Fruit fly (Drosophila melanogaster): ENCODE data around the gene CG15005.

Gene CG15005

DNA sequence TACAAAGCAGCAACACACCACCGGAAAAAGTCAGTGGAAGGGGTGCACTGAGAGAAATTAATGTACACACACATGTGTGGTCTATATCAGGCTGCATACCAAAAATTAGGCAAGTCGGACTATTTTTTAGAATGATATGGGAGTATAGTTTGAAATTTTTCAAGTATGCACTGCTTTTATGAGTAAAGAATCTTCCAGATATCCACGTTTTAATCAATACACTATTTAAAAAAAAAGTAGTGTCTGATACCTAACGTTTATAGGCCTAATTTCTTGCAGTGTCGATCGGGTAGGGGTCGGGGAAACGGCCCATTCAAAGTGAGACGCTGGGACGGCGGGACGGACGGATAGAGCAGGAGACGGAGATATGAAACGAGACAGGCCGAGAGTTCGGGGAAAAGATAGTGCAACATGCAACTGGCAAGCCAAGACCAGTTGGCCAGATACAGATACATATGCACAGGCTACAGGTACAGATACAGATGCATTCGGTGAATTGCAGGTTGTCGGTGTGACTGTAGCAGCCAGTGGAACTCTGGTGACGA is 26.3 kb upstream of the CG15005 start (continued):
- TF ChIP-seq sim (GFP tag; IDR thresholded peaks at IDR 0.05) (peak; percentile 86), Sry-δ (GFP tag; optimal IDR thresholded peaks at IDR 0.05) (peak; percentile 57), ranshi (GFP tag; IDR thresholded peaks at IDR 0.05) (peak; percentile 82), pan (optimal IDR thresholded peaks at IDR 0.05) (no peak), pan (GFP tag; optimal IDR thresholded peaks at IDR 0.05 in 1 of 2, IDR thresholded peaks at IDR 0.05 in 1 of 2) (peak in 1 of 2 experiments; percentile 82), nmo (GFP tag; optimal IDR thresholded peaks at IDR 0.05) (peak; percentile 97), CG3281 (GFP tag; optimal IDR thresholded peaks at IDR 0.05) (peak; percentile 58), Sry-β (GFP tag; optimal IDR thresholded peaks at IDR 0.05) (peak; percentile 62), hth (optimal IDR thresholded peaks at IDR 0.05) (no peak), Gug (GFP tag; IDR thresholded peaks at IDR 0.05) (peak; percentile 81), CG10959 (GFP tag; IDR thresholded peaks at IDR 0.05) (peak; percentile 95)

DNA sequence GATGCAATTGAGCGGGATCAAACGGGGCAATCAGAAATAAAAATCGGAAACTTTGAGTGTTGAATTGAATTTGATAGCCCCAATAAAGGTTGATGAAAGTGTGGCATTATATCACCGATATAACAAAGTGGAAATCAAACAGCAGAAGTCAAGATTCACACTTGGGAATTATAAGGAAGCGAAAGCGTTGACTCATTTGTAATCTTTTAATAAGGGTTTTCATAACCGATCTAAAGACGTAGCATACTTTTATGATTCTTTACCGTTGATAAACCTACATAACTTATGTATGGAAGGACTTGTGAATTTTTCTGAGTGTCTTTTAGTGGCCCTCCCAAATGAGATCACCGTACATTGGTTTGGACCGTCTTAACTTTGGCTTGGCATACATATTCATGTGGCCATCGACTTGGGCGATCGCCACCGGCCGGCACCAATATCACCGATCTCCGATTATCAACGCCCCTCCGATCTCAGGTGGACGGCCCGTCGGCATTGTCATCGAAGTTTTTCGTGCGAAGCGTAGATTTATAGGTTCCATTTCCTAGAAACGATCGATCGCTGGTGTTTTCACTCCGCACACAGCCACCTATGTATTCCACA is 25.3 kb upstream of the CG15005 start:
- TF ChIP-seq wek (GFP tag; optimal IDR thresholded peaks at IDR 0.05), result no peak
- peak; percentile 4 for TF ChIP-seq CG18262 (tag; optimal IDR thresholded peaks at IDR 0.05)
- no peak for TF ChIP-seq hkb (optimal IDR thresholded peaks at IDR 0.05)
- TF ChIP-seq hkb (GFP tag; IDR thresholded peaks at IDR 0.05), result no peak
- peak; percentile 64 for TF ChIP-seq onecut (GFP tag; IDR thresholded peaks at IDR 0.05)
- no peak for TF ChIP-seq CG12744 (GFP tag; optimal IDR thresholded peaks at IDR 0.05)
- TF ChIP-seq lmd (GFP tag; IDR thresholded peaks at IDR 0.05), result no peak
- no peak for TF ChIP-seq Ets97D (GFP tag; optimal IDR thresholded peaks at IDR 0.05)
- no peak for TF ChIP-seq CG10462 (GFP tag; optimal IDR thresholded peaks at IDR 0.05)
- no peak for TF ChIP-seq CG11504 (tag; optimal IDR thresholded peaks at IDR 0.05)
- TF ChIP-seq jumu (GFP tag; optimal IDR thresholded peaks at IDR 0.05), result no peak
- TF ChIP-seq bsh (GFP tag; optimal IDR thresholded peaks at IDR 0.05), result peak in 1 of 2 experiments; percentile 14
- 0 out of 3 replicates have a peak, but pooled peaks have one; percentile 43 for TF ChIP-seq CG2199 (GFP tag; IDR thresholded peaks at IDR 0.05)
- TF ChIP-seq ssp (GFP tag; IDR thresholded peaks at IDR 0.05), result no peak
- no peak for TF ChIP-seq Dfd (GFP tag; optimal IDR thresholded peaks at IDR 0.05)
- TF ChIP-seq maf-S (GFP tag; optimal IDR thresholded peaks at IDR 0.05), result no peak
- TF ChIP-seq CG34422 (GFP tag; IDR thresholded peaks at IDR 0.05), result no peak
- no peak for TF ChIP-seq crp (GFP tag; optimal IDR thresholded peaks at IDR 0.05)
- no peak for TF ChIP-seq Elba2 (GFP tag; optimal IDR thresholded peaks at IDR 0.05)
- peak; percentile 3 for TF ChIP-seq CG1603 (tag; optimal IDR thresholded peaks at IDR 0.05)
- no peak for TF ChIP-seq zfh1 (GFP tag; IDR thresholded peaks at IDR 0.05)
- TF ChIP-seq CG31388 (GFP tag; optimal IDR thresholded peaks at IDR 0.05), result no peak
- no peak for TF ChIP-seq CG3163 (GFP tag; optimal IDR thresholded peaks at IDR 0.05)
- TF ChIP-seq Dp (GFP tag; optimal IDR thresholded peaks at IDR 0.05), result no peak
- TF ChIP-seq lov (optimal IDR thresholded peaks at IDR 0.05), result no peak
- TF ChIP-seq lov (GFP tag; IDR thresholded peaks at IDR 0.05), result no peak
- peak; percentile 66 for TF ChIP-seq vvl (GFP tag; IDR thresholded peaks at IDR 0.05)
- peak; percentile 24 for TF ChIP-seq zf30C (GFP tag; optimal IDR thresholded peaks at IDR 0.05)
- TF ChIP-seq CG7963 (GFP tag; IDR thresholded peaks at IDR 0.05; ENCODE audit: partially characterized antibody), result no peak
- TF ChIP-seq CG13894 (tag; optimal IDR thresholded peaks at IDR 0.05), result peak; percentile 27
- no peak for TF ChIP-seq ranshi (GFP tag; IDR thresholded peaks at IDR 0.05)
- no peak for TF ChIP-seq CG12104 (GFP tag; optimal IDR thresholded peaks at IDR 0.05)
- TF ChIP-seq CG18764 (GFP tag; optimal IDR thresholded peaks at IDR 0.05), result no peak
- TF ChIP-seq wdn (GFP tag; IDR thresholded peaks at IDR 0.05), result no peak
- TF ChIP-seq CG3726 (GFP tag; IDR thresholded peaks at IDR 0.05), result no peak
- TF ChIP-seq mam (GFP tag; optimal IDR thresholded peaks at IDR 0.05), result no peak
- TF ChIP-seq usp (GFP tag; optimal IDR thresholded peaks at IDR 0.05), result no peak
- no peak for TF ChIP-seq CkIIα-i1 (GFP tag; IDR thresholded peaks at IDR 0.05)
- TF ChIP-seq phol (tag; optimal IDR thresholded peaks at IDR 0.05), result peak; percentile 12
- TF ChIP-seq Neu2 (GFP tag; optimal IDR thresholded peaks at IDR 0.05; ENCODE audit: borderline replicate concordance), result no peak
- TF ChIP-seq Vsx1 (GFP tag; optimal IDR thresholded peaks at IDR 0.05), result no peak
